Fruit fly (Drosophila melanogaster) whole organism, embryonic: Measurements from ENCODE around the gene CG10038.

Experiments
- B-H2 ChIP-seq: fragments of 200-800 bp; sonication (Bioruptor generic); optimal IDR thresholded peaks from 2 replicates; lab custom pipeline; 2018; ENCODE audit warnings: missing biosample characterization, mild to moderate bottlenecking, missing genetic modification characterization
- CG10565 ChIP-seq: fragments of 200-800 bp; sonication (Bioruptor generic); optimal IDR thresholded peaks from 3 replicates; lab custom pipeline; 2016; ENCODE audit warnings: missing biosample characterization, mild to moderate bottlenecking, missing genetic modification characterization
- CG11398 ChIP-seq: fragments of 200-800 bp; sonication (Bioruptor generic); optimal IDR thresholded peaks from 2 replicates; lab custom pipeline; 2016; ENCODE audit warnings: missing biosample characterization, missing genetic modification characterization
- CG13287 ChIP-seq: fragments of 200-800 bp; sonication (Bioruptor generic); IDR thresholded peaks from 2 replicates; pipeline ENCODE4 v1.3.6; 2022; ENCODE audit warnings: missing biosample characterization, missing genetic modification characterization; ENCODE audit not compliant: partially characterized antibody
- CG13894 ChIP-seq: fragments of 200-800 bp; sonication (Bioruptor generic); optimal IDR thresholded peaks from 3 replicates; lab custom pipeline; 2018; ENCODE audit warnings: missing biosample characterization, mild to moderate bottlenecking, missing genetic modification characterization, moderate library complexity
- CG14965 ChIP-seq: fragments of 200-800 bp; sonication (Bioruptor generic); optimal IDR thresholded peaks from 2 replicates; lab custom pipeline; 2016; ENCODE audit warnings: missing biosample characterization, missing genetic modification characterization, borderline replicate concordance
- CG15601 ChIP-seq: fragments of 200-800 bp; sonication (Bioruptor generic); optimal IDR thresholded peaks from 3 replicates; lab custom pipeline; 2019; ENCODE audit warnings: missing biosample characterization, mild to moderate bottlenecking, missing genetic modification characterization, moderate library complexity
- CG17361 ChIP-seq: fragments of 200-800 bp; sonication (Bioruptor generic); IDR thresholded peaks from 3 replicates; pipeline ENCODE4 v1.3.6; 2022; ENCODE audit warnings: missing biosample characterization, missing genetic modification characterization
- CG18599 ChIP-seq: fragments of 200-800 bp; sonication (Bioruptor generic); optimal IDR thresholded peaks from 3 replicates; lab custom pipeline; 2017; ENCODE audit warnings: missing biosample characterization, missing genetic modification characterization, mild to moderate bottlenecking, moderate library complexity, missing genetic modification reagents
- CG2199 ChIP-seq: fragments of 200-800 bp; sonication (Bioruptor generic); IDR thresholded peaks from 3 replicates; pipeline ENCODE4 v1.3.6; 2022; ENCODE audit warnings: missing biosample characterization, missing genetic modification characterization
- CG30431 ChIP-seq: fragments of 200-800 bp; sonication (Bioruptor generic); optimal IDR thresholded peaks from 2 replicates; lab custom pipeline; 2017; ENCODE audit warnings: missing biosample characterization, missing genetic modification characterization
- CG33213 ChIP-seq: fragments of 200-800 bp; sonication (Bioruptor generic); optimal IDR thresholded peaks from 3 replicates; lab custom pipeline; 2016; ENCODE audit warnings: missing biosample characterization, missing genetic modification characterization
- CG34224 ChIP-seq: fragments of 200-800 bp; sonication (Bioruptor generic); IDR thresholded peaks from 3 replicates; pipeline ENCODE4 v1.3.6; 2022; ENCODE audit warnings: missing biosample characterization, missing genetic modification characterization; ENCODE audit not compliant: partially characterized antibody
- CG3847 ChIP-seq: fragments of 200-800 bp; sonication (Bioruptor generic); IDR thresholded peaks from 2 replicates; pipeline ENCODE4 v1.3.6; 2022; ENCODE audit warnings: missing biosample characterization, missing genetic modification characterization
- CG4360 ChIP-seq: fragments of 200-800 bp; sonication (Bioruptor generic); IDR thresholded peaks from 2 replicates; pipeline ENCODE4 v1.3.6; 2022; ENCODE audit warnings: missing biosample characterization, missing genetic modification characterization
- CG7556 ChIP-seq: fragments of 200-800 bp; sonication (Bioruptor generic); optimal IDR thresholded peaks from 2 replicates; lab custom pipeline; 2017; ENCODE audit warnings: missing biosample characterization, mild to moderate bottlenecking, missing genetic modification characterization
- CoRest ChIP-seq: fragments of 200-800 bp; sonication (Bioruptor generic); optimal IDR thresholded peaks from 3 replicates; lab custom pipeline; 2018; ENCODE audit warnings: missing biosample characterization, mild to moderate bottlenecking, missing genetic modification characterization, moderate library complexity
- Dip3 ChIP-seq: fragments of 200-800 bp; sonication (Bioruptor generic); optimal IDR thresholded peaks from 3 replicates; lab custom pipeline; 2016; ENCODE audit warnings: missing biosample characterization, missing genetic modification characterization
- Dll ChIP-seq: fragments of 200-800 bp; sonication (Bioruptor generic); IDR thresholded peaks from 4 replicates; pipeline ENCODE4 v1.3.6; 2022; ENCODE audit warnings: missing biosample characterization, missing genetic modification characterization; ENCODE audit not compliant: partially characterized antibody
- E2f2 ChIP-seq: fragments of 200-800 bp; sonication (Bioruptor generic); IDR thresholded peaks from 2 replicates; pipeline ENCODE4 v1.3.6; 2022; ENCODE audit warnings: missing biosample characterization, missing genetic modification characterization
- Gsc ChIP-seq: fragments of 200-800 bp; sonication (Bioruptor generic); IDR thresholded peaks from 2 replicates; pipeline ENCODE4 v1.3.6; 2022; ENCODE audit warnings: missing biosample characterization, missing genetic modification characterization
- Hr39 ChIP-seq: fragments of >200 bp; optimal IDR thresholded peaks from 2 replicates; lab custom pipeline; 2017
- Hsf ChIP-seq: fragments of 200-800 bp; sonication (Bioruptor generic); optimal IDR thresholded peaks from 3 replicates; lab custom pipeline; 2016; ENCODE audit warnings: missing biosample characterization, missing genetic modification characterization
- MTF-1 ChIP-seq: fragments of 200-800 bp; sonication (Bioruptor generic); optimal IDR thresholded peaks from 2 replicates; lab custom pipeline; 2018; ENCODE audit warnings: missing biosample characterization, mild to moderate bottlenecking, missing genetic modification characterization, borderline replicate concordance
- Meics ChIP-seq: fragments of 200-800 bp; sonication (Bioruptor generic); optimal IDR thresholded peaks from 2 replicates; lab custom pipeline; 2017; ENCODE audit warnings: missing biosample characterization, mild to moderate bottlenecking, missing genetic modification characterization
- Oli ChIP-seq: fragments of 200-800 bp; sonication (Bioruptor generic); optimal IDR thresholded peaks from 2 replicates; lab custom pipeline; 2018; ENCODE audit warnings: missing biosample characterization, mild to moderate bottlenecking, missing genetic modification characterization, moderate library complexity
- Pdp1 ChIP-seq, 2 experiments: fragments of 200-800 bp; sonication (Bioruptor generic); optimal IDR thresholded peaks; 3 replicates each; lab custom pipeline; 2016; ENCODE audit warnings: missing biosample characterization in 2 of 2, missing genetic modification characterization in 2 of 2, mild to moderate bottlenecking in 1 of 2, moderate library complexity in 1 of 2
- Ptx1 ChIP-seq: fragments of 200-800 bp; sonication (Bioruptor generic); IDR thresholded peaks from 2 replicates; pipeline ENCODE4 v1.3.6; 2022; ENCODE audit warnings: missing biosample characterization, missing genetic modification characterization
- Taf1 ChIP-seq: fragments of 200-800 bp; sonication (Bioruptor generic); IDR thresholded peaks from 2 replicates; pipeline ENCODE4 v1.3.6; 2022; ENCODE audit warnings: missing biosample characterization, missing genetic modification characterization
- amos ChIP-seq: fragments of 200-800 bp; sonication (Bioruptor generic); IDR thresholded peaks from 2 replicates; pipeline ENCODE4 v1.3.6; 2022; ENCODE audit warnings: missing biosample characterization, missing genetic modification characterization; ENCODE audit not compliant: partially characterized antibody
- az2 ChIP-seq: fragments of 200-800 bp; sonication (Bioruptor generic); optimal IDR thresholded peaks from 3 replicates; lab custom pipeline; 2016; ENCODE audit warnings: missing biosample characterization, missing genetic modification characterization
- bsh ChIP-seq, 2 experiments: fragments of 200-800 bp; sonication (Bioruptor generic); optimal IDR thresholded peaks; 2 replicates each; lab custom pipeline; 2017 to 2018; ENCODE audit warnings: mild to moderate bottlenecking in 2 of 2, missing biosample characterization in 2 of 2, missing genetic modification characterization in 2 of 2, moderate library complexity in 1 of 2
- cad ChIP-seq: fragments of >200 bp; optimal IDR thresholded peaks from 2 replicates; lab custom pipeline; 2017; ENCODE audit warnings: missing biosample characterization, missing genetic modification characterization
- ci ChIP-seq: fragments of 200-800 bp; sonication (Bioruptor generic); IDR thresholded peaks from 3 replicates; pipeline ENCODE4 v1.3.6; 2022; ENCODE audit warnings: missing biosample characterization, missing genetic modification characterization
- crol ChIP-seq: fragments of 200-800 bp; sonication (Bioruptor generic); IDR thresholded peaks from 2 replicates; pipeline ENCODE4 v1.3.6; 2022; ENCODE audit warnings: missing biosample characterization, missing genetic modification characterization
- crp ChIP-seq, 2 experiments: fragments of 200-800 bp; sonication (Bioruptor generic); optimal IDR thresholded peaks; 2 replicates in 1 of 2; 3 replicates in 1 of 2; lab custom pipeline; 2017; ENCODE audit warnings: missing biosample characterization in 2 of 2, missing genetic modification characterization in 2 of 2, mild to moderate bottlenecking in 1 of 2, moderate library complexity in 1 of 2
- danr ChIP-seq: fragments of 200-800 bp; sonication (Bioruptor generic); IDR thresholded peaks from 2 replicates; pipeline ENCODE4 v1.3.6; 2022; ENCODE audit warnings: missing biosample characterization, missing genetic modification characterization
- jumu ChIP-seq: fragments of 200-800 bp; sonication (Bioruptor generic); optimal IDR thresholded peaks from 3 replicates; lab custom pipeline; 2016; ENCODE audit warnings: missing biosample characterization, missing genetic modification characterization
- lbe ChIP-seq: fragments of 200-800 bp; sonication (Bioruptor generic); optimal IDR thresholded peaks from 2 replicates; lab custom pipeline; 2016; ENCODE audit warnings: missing biosample characterization, mild to moderate bottlenecking, missing genetic modification characterization
- mirr ChIP-seq: fragments of 200-800 bp; sonication (Bioruptor generic); optimal IDR thresholded peaks from 3 replicates; lab custom pipeline; 2018; ENCODE audit warnings: missing biosample characterization, mild to moderate bottlenecking, missing genetic modification characterization
- nerfin-2 ChIP-seq: fragments of 200-800 bp; sonication (Bioruptor generic); IDR thresholded peaks from 2 replicates; pipeline ENCODE4 v1.3.6; 2022; ENCODE audit warnings: missing biosample characterization, missing genetic modification characterization; ENCODE audit not compliant: partially characterized antibody
- pan ChIP-seq, 4 experiments: fragments of >200 bp in 3 of 4; fragments of 200-800 bp in 1 of 4; sonication (Bioruptor generic) in 1 of 4; optimal IDR thresholded peaks in 3 of 4; IDR thresholded peaks in 1 of 4; 2 replicates each; pipeline versions ENCODE4 v1.3.6 to Lab custom; 2017 to 2022; ENCODE audit warnings: missing biosample characterization in 2 of 4, missing genetic modification characterization in 2 of 4, mixed read lengths in 1 of 4
- schlank ChIP-seq: fragments of 200-800 bp; sonication (Bioruptor generic); optimal IDR thresholded peaks from 2 replicates; lab custom pipeline; 2018; ENCODE audit warnings: missing biosample characterization, mild to moderate bottlenecking, missing genetic modification characterization
- sens ChIP-seq: fragments of 200-800 bp; sonication (Bioruptor generic); peaks from one replicate; lab custom pipeline; 2016; ENCODE audit warnings: missing biosample characterization, missing genetic modification characterization
- toy ChIP-seq: fragments of 200-800 bp; sonication (Bioruptor generic); IDR thresholded peaks from 2 replicates; pipeline ENCODE4 v1.3.6; 2022; ENCODE audit warnings: missing biosample characterization, missing genetic modification characterization
- trem ChIP-seq: fragments of 200-800 bp; optimal IDR thresholded peaks from 3 replicates; lab custom pipeline; 2019; ENCODE audit warnings: missing biosample characterization, mild to moderate bottlenecking, missing genetic modification characterization, moderate library complexity
- trh ChIP-seq: fragments of 200-800 bp; sonication (Bioruptor generic); optimal IDR thresholded peaks from 2 replicates; lab custom pipeline; 2016; ENCODE audit warnings: missing biosample characterization, missing genetic modification characterization
- wdn ChIP-seq: fragments of 200-800 bp; sonication (Bioruptor generic); IDR thresholded peaks from 2 replicates; pipeline ENCODE4 v1.3.6; 2022; ENCODE audit warnings: missing biosample characterization, missing genetic modification characterization
- zfh1 ChIP-seq: fragments of 200-800 bp; sonication (Bioruptor generic); IDR thresholded peaks from 3 replicates; pipeline ENCODE4 v1.3.6; 2022; ENCODE audit warnings: missing biosample characterization, missing genetic modification characterization

CG10038 gene

DNA sequence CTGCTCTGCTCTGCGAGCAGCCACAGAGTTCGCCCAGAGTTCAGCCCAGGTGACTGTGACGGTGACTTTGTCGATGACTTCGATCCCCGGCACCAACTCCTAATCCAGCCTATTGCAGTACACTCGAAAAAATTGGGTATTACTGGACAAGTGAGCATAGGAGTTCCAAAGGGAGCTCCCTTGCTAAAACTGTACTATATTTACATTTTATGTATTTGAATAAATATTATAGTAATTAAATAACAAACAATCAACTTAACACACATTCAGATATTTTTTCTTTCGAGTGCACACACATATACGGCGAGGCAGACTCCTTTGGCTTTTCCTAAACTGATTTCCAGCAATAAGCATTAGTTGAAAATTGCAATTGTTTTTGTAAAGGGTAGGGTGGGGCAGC is 35.0 kb downstream of the CG10038 start:
- TF ChIP-seq Meics (GFP tag; lab: Kevin White, UChicago) (no peak), bsh (GFP tag; optimal IDR thresholded peaks at IDR 0.05; lab: Kevin White, UChicago) (peak in 1 of 2 experiments; percentile 25)

DNA sequence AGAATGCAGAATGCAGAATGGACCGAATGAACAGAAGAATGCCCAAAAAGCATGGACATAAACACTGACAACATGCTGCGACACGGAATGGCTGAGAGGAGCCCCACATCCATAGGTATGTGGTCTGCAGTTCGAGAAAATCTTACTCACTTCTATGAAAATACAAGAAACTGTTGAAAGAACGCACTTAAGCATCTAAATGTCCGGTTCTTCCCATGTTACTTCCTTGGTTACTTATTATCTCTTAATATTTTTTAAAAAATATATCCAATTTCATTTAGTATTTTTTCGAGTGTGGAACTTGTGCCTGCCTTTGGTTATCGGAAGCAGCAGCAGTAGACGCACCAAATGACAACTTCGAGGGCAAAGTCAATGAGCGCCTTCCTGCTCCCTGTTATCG is 36.2 kb downstream of the CG10038 start:
- TF ChIP-seq B-H2 (GFP tag; lab: Kevin White, UChicago): no peak
- TF ChIP-seq Dip3 (GFP tag; lab: Kevin White, UChicago): no peak
- TF ChIP-seq CG18599 (GFP tag; lab: Kevin White, UChicago): no peak
- TF ChIP-seq Hsf: peak; percentile 6
- no peak for TF ChIP-seq Gsc (GFP tag; lab: Robert Waterston, UW)
- 0 out of 3 replicates have a peak, but pooled peaks have one; percentile 40 for TF ChIP-seq zfh1 (GFP tag; lab: Robert Waterston, UW)
- TF ChIP-seq Taf1 (GFP tag; lab: Robert Waterston, UW): no peak
- no peak for TF ChIP-seq danr
- TF ChIP-seq sens (GFP tag; lab: Kevin White, UChicago): no peak
- no peak for TF ChIP-seq amos (GFP tag; lab: Robert Waterston, UW)
- peak; percentile 79 for TF ChIP-seq lbe
- TF ChIP-seq E2f2: 0 out of 2 replicates have a peak, but pooled peaks have one; percentile 9
- no peak for TF ChIP-seq CG10565
- TF ChIP-seq ci (GFP tag; lab: Robert Waterston, UW): peak; percentile 33; the same call in 1 of the 3 replicates
- TF ChIP-seq CG30431: peak; percentile 29
- no peak for TF ChIP-seq crol (GFP tag; lab: Robert Waterston, UW)
- TF ChIP-seq CG7556 (GFP tag; lab: Kevin White, UChicago): no peak
- TF ChIP-seq wdn (GFP tag; lab: Robert Waterston, UW): no peak
- no peak for TF ChIP-seq Pdp1 (GFP tag; optimal IDR thresholded peaks at IDR 0.05; lab: Kevin White, UChicago)
- no peak for TF ChIP-seq CG17361 (GFP tag; lab: Robert Waterston, UW)
- TF ChIP-seq Hr39 (lab: Kevin White, UChicago): no peak
- TF ChIP-seq Ptx1 (GFP tag; lab: Robert Waterston, UW): no peak
- TF ChIP-seq CG34224 (GFP tag; lab: Robert Waterston, UW): no peak
- no peak for TF ChIP-seq jumu (GFP tag; lab: Kevin White, UChicago)
- TF ChIP-seq CG33213 (GFP tag; lab: Kevin White, UChicago): no peak
- TF ChIP-seq CG14965 (GFP tag; lab: Kevin White, UChicago): no peak
- peak; percentile 7 for TF ChIP-seq CoRest (tag; lab: Kevin White, UChicago)
- TF ChIP-seq CG3847 (GFP tag; lab: Robert Waterston, UW): no peak
- TF ChIP-seq MTF-1 (GFP tag; lab: Kevin White, UChicago): no peak
- TF ChIP-seq az2: peak; percentile 46
- TF ChIP-seq CG15601 (tag; lab: Kevin White, UChicago): no peak
- TF ChIP-seq nerfin-2 (GFP tag; lab: Robert Waterston, UW): no peak
- TF ChIP-seq cad (GFP tag; lab: Kevin White, UChicago): no peak
- TF ChIP-seq CG2199: no peak
- TF ChIP-seq CG13287: no peak
- no peak for TF ChIP-seq Dll (GFP tag; lab: Robert Waterston, UW)
- TF ChIP-seq pan (optimal IDR thresholded peaks at IDR 0.05; lab: Kevin White, UChicago): no peak
- no peak for TF ChIP-seq pan (GFP tag; optimal IDR thresholded peaks at IDR 0.05 in 1 of 2, IDR thresholded peaks at IDR 0.05 in 1 of 2)
- TF ChIP-seq CG11398: no peak
- no peak for TF ChIP-seq CG13894
- no peak for TF ChIP-seq crp (GFP tag; optimal IDR thresholded peaks at IDR 0.05; lab: Kevin White, UChicago)
- TF ChIP-seq trem (tag; lab: Kevin White, UChicago): no peak
- peak; percentile 39 for TF ChIP-seq Oli (tag; lab: Kevin White, UChicago)
- no peak for TF ChIP-seq CG4360 (GFP tag; lab: Robert Waterston, UW)
- TF ChIP-seq trh (GFP tag; lab: Kevin White, UChicago): no peak
- TF ChIP-seq mirr (GFP tag; lab: Kevin White, UChicago): no peak
- no peak for TF ChIP-seq toy
- no peak for TF ChIP-seq schlank
